Fruit fly (Drosophila melanogaster) whole organism, embryonic: Measurements from ENCODE around the gene meep.

Experiments used
- Atf-2 ChIP-seq: fragments of 200-800 bp; sonication (Bioruptor generic); optimal IDR thresholded peaks from 2 replicates; lab custom pipeline; 2016; ENCODE audit warnings: missing biosample characterization, missing genetic modification characterization
- CG10979 ChIP-seq: fragments of 200-800 bp; sonication (Bioruptor generic); optimal IDR thresholded peaks from 2 replicates; lab custom pipeline; 2018; ENCODE audit warnings: missing biosample characterization, mild to moderate bottlenecking, missing genetic modification characterization, moderate library complexity
- CG11398 ChIP-seq: fragments of 200-800 bp; sonication (Bioruptor generic); optimal IDR thresholded peaks from 2 replicates; lab custom pipeline; 2016; ENCODE audit warnings: missing biosample characterization, missing genetic modification characterization
- CG12299 ChIP-seq: fragments of 200-800 bp; sonication (Bioruptor generic); optimal IDR thresholded peaks from 2 replicates; lab custom pipeline; 2018; ENCODE audit warnings: missing biosample characterization, mild to moderate bottlenecking, missing genetic modification characterization
- CG1233 ChIP-seq: fragments of 200-800 bp; sonication (Bioruptor generic); optimal IDR thresholded peaks from 4 replicates; lab custom pipeline; 2018; ENCODE audit warnings: missing biosample characterization, mild to moderate bottlenecking, missing genetic modification characterization
- CG12942 ChIP-seq: fragments of 200-800 bp; sonication (Bioruptor generic); optimal IDR thresholded peaks from 3 replicates; lab custom pipeline; 2016; ENCODE audit warnings: missing biosample characterization, missing genetic modification characterization
- CG13624 ChIP-seq: fragments of 200-800 bp; sonication (Bioruptor generic); optimal IDR thresholded peaks from 2 replicates; lab custom pipeline; 2016; ENCODE audit warnings: missing biosample characterization, missing genetic modification characterization
- CG14860 ChIP-seq: fragments of 200-800 bp; sonication (Bioruptor generic); IDR thresholded peaks from 3 replicates; pipeline ENCODE4 v1.3.6; 2022; ENCODE audit warnings: missing biosample characterization, missing genetic modification characterization; ENCODE audit not compliant: partially characterized antibody
- CG15269 ChIP-seq: fragments of 200-800 bp; sonication (Bioruptor generic); optimal IDR thresholded peaks from 2 replicates; lab custom pipeline; 2018; ENCODE audit warnings: missing biosample characterization, mild to moderate bottlenecking, missing genetic modification characterization, moderate library complexity
- CG15514 ChIP-seq: fragments of 200-800 bp; sonication (Bioruptor generic); optimal IDR thresholded peaks from 3 replicates; lab custom pipeline; 2017; ENCODE audit warnings: missing biosample characterization, missing genetic modification characterization, mild to moderate bottlenecking, moderate library complexity, missing genetic modification reagents
- CG16863 ChIP-seq: fragments of 200-800 bp; sonication (Bioruptor generic); optimal IDR thresholded peaks from 3 replicates; lab custom pipeline; 2016; ENCODE audit warnings: missing biosample characterization, missing genetic modification characterization
- CG3847 ChIP-seq: fragments of 200-800 bp; sonication (Bioruptor generic); IDR thresholded peaks from 2 replicates; pipeline ENCODE4 v1.3.6; 2022; ENCODE audit warnings: missing biosample characterization, missing genetic modification characterization
- CG4328 ChIP-seq: fragments of 200-800 bp; sonication (Bioruptor generic); optimal IDR thresholded peaks from 3 replicates; lab custom pipeline; 2017; ENCODE audit warnings: missing biosample characterization, missing genetic modification reagents, missing genetic modification characterization
- CG7357 ChIP-seq: fragments of 200-800 bp; sonication (Bioruptor generic); IDR thresholded peaks from 3 replicates; pipeline ENCODE4 v1.3.6; 2022; ENCODE audit warnings: missing biosample characterization, missing genetic modification characterization
- CG8281 ChIP-seq: fragments of 200-800 bp; sonication (Bioruptor generic); optimal IDR thresholded peaks from 2 replicates; lab custom pipeline; 2018; ENCODE audit warnings: missing biosample characterization, mild to moderate bottlenecking, missing genetic modification characterization, moderate library complexity
- CG8290 ChIP-seq, 3 experiments: fragments of 200-800 bp; sonication (Bioruptor generic); optimal IDR thresholded peaks; 2 replicates each; lab custom pipeline; 2016 to 2019; ENCODE audit warnings: missing biosample characterization in 3 of 3, missing genetic modification characterization in 3 of 3, mild to moderate bottlenecking in 2 of 3, moderate library complexity in 1 of 3
- CG8478 ChIP-seq: fragments of >200 bp; optimal IDR thresholded peaks from 2 replicates; lab custom pipeline; 2018
- CrebB ChIP-seq: fragments of 200-800 bp; sonication (Bioruptor generic); optimal IDR thresholded peaks from 3 replicates; lab custom pipeline; 2018; ENCODE audit warnings: missing biosample characterization, mild to moderate bottlenecking, missing genetic modification characterization
- Dek ChIP-seq: fragments of 200-800 bp; sonication (Bioruptor generic); optimal IDR thresholded peaks from 3 replicates; lab custom pipeline; 2019; ENCODE audit warnings: missing biosample characterization, mild to moderate bottlenecking, missing genetic modification characterization, moderate library complexity
- ERR ChIP-seq: fragments of 200-800 bp; sonication (Bioruptor generic); optimal IDR thresholded peaks from 2 replicates; lab custom pipeline; 2016; ENCODE audit warnings: missing biosample characterization, missing genetic modification characterization
- Gug ChIP-seq: fragments of 200-800 bp; sonication (Bioruptor generic); IDR thresholded peaks from 4 replicates; pipeline ENCODE4 v1.3.6; 2022; ENCODE audit warnings: missing biosample characterization, missing genetic modification characterization
- H15 ChIP-seq: fragments of 200-800 bp; sonication (Bioruptor generic); IDR thresholded peaks from 3 replicates; pipeline ENCODE4 v1.3.6; 2022; ENCODE audit warnings: missing biosample characterization, missing genetic modification characterization
- HLHmδ ChIP-seq: fragments of 200-800 bp; sonication (Bioruptor generic); optimal IDR thresholded peaks from 2 replicates; lab custom pipeline; 2018; ENCODE audit warnings: missing biosample characterization, mild to moderate bottlenecking, missing genetic modification characterization, moderate library complexity
- HmgD ChIP-seq: fragments of 200-800 bp; sonication (Bioruptor generic); optimal IDR thresholded peaks from 3 replicates; lab custom pipeline; 2016; ENCODE audit warnings: missing biosample characterization, missing genetic modification characterization
- MTF-1 ChIP-seq: fragments of 200-800 bp; sonication (Bioruptor generic); optimal IDR thresholded peaks from 2 replicates; lab custom pipeline; 2018; ENCODE audit warnings: missing biosample characterization, mild to moderate bottlenecking, missing genetic modification characterization, borderline replicate concordance
- Nf-YC ChIP-seq: fragments of 200-800 bp; optimal IDR thresholded peaks from 3 replicates; lab custom pipeline; 2019; ENCODE audit warnings: missing biosample characterization, mild to moderate bottlenecking, missing genetic modification characterization, moderate library complexity
- Opbp ChIP-seq: fragments of 200-800 bp; sonication (Bioruptor generic); IDR thresholded peaks from 3 replicates; pipeline ENCODE4 v1.3.6; 2022; ENCODE audit warnings: missing biosample characterization, missing genetic modification characterization; ENCODE audit not compliant: partially characterized antibody
- Side ChIP-seq: fragments of 200-800 bp; sonication (Bioruptor generic); optimal IDR thresholded peaks from 2 replicates; lab custom pipeline; 2016; ENCODE audit warnings: missing biosample characterization, missing genetic modification characterization
- ap ChIP-seq: fragments of 200-800 bp; sonication (Bioruptor generic); IDR thresholded peaks from 2 replicates; pipeline ENCODE4 v1.3.6; 2022; ENCODE audit warnings: missing biosample characterization, missing genetic modification characterization
- ara ChIP-seq: fragments of 200-800 bp; sonication (Bioruptor generic); IDR thresholded peaks from 2 replicates; pipeline ENCODE4 v1.3.6; 2022; ENCODE audit warnings: missing biosample characterization, missing genetic modification characterization
- br ChIP-seq: fragments of >200 bp; optimal IDR thresholded peaks from 2 replicates; lab custom pipeline; 2017
- cwo ChIP-seq: fragments of 200-800 bp; sonication (Bioruptor generic); optimal IDR thresholded peaks from 3 replicates; lab custom pipeline; 2017; ENCODE audit warnings: missing biosample characterization, missing genetic modification characterization, mild to moderate bottlenecking, moderate library complexity, missing genetic modification reagents
- danr ChIP-seq: fragments of 200-800 bp; sonication (Bioruptor generic); IDR thresholded peaks from 2 replicates; pipeline ENCODE4 v1.3.6; 2022; ENCODE audit warnings: missing biosample characterization, missing genetic modification characterization
- dmrt99B ChIP-seq: fragments of 200-800 bp; sonication (Bioruptor generic); optimal IDR thresholded peaks from 2 replicates; lab custom pipeline; 2018; ENCODE audit warnings: missing biosample characterization, mild to moderate bottlenecking, missing genetic modification characterization, moderate library complexity
- dysf ChIP-seq: fragments of 200-800 bp; sonication (Bioruptor generic); IDR thresholded peaks from 3 replicates; pipeline ENCODE4 v1.3.6; 2022; ENCODE audit warnings: missing biosample characterization, missing genetic modification characterization
- emc ChIP-seq: fragments of 200-800 bp; sonication (Bioruptor generic); optimal IDR thresholded peaks from 2 replicates; lab custom pipeline; 2016; ENCODE audit warnings: missing biosample characterization, missing genetic modification characterization
- eyg ChIP-seq: fragments of 200-800 bp; sonication (Bioruptor generic); optimal IDR thresholded peaks from 3 replicates; lab custom pipeline; 2016; ENCODE audit warnings: missing biosample characterization, missing genetic modification characterization
- fd3F ChIP-seq: fragments of 200-800 bp; sonication (Bioruptor generic); optimal IDR thresholded peaks from 2 replicates; lab custom pipeline; 2018; ENCODE audit warnings: missing biosample characterization, mild to moderate bottlenecking, missing genetic modification characterization, moderate library complexity
- lola ChIP-seq, 3 experiments: fragments of >200 bp in 2 of 3; fragments of 200-800 bp in 1 of 3; sonication (Bioruptor generic) in 1 of 3; optimal IDR thresholded peaks; 2 replicates each; lab custom pipeline; 2017 to 2019; ENCODE audit warnings: missing biosample characterization in 3 of 3, missing genetic modification characterization in 3 of 3, mild to moderate bottlenecking in 1 of 3, moderate library complexity in 1 of 3
- nerfin-1 ChIP-seq: fragments of 200-800 bp; sonication (Bioruptor generic); optimal IDR thresholded peaks from 3 replicates; lab custom pipeline; 2019; ENCODE audit warnings: missing biosample characterization, mild to moderate bottlenecking, missing genetic modification characterization, moderate library complexity
- pfk ChIP-seq: fragments of 200-800 bp; sonication (Bioruptor generic); optimal IDR thresholded peaks from 2 replicates; lab custom pipeline; 2018; ENCODE audit warnings: missing biosample characterization, mild to moderate bottlenecking, missing genetic modification characterization, moderate library complexity
- phol ChIP-seq: fragments of 200-800 bp; sonication (Bioruptor generic); optimal IDR thresholded peaks from 3 replicates; lab custom pipeline; 2018; ENCODE audit warnings: missing biosample characterization, mild to moderate bottlenecking, missing genetic modification characterization, moderate library complexity
- ro ChIP-seq: fragments of 200-800 bp; sonication (Bioruptor generic); IDR thresholded peaks from 2 replicates; pipeline ENCODE4 v1.3.6; 2022; ENCODE audit warnings: missing biosample characterization, missing genetic modification characterization
- schlank ChIP-seq: fragments of 200-800 bp; sonication (Bioruptor generic); optimal IDR thresholded peaks from 2 replicates; lab custom pipeline; 2018; ENCODE audit warnings: missing biosample characterization, mild to moderate bottlenecking, missing genetic modification characterization
- slbo ChIP-seq: fragments of 200-800 bp; sonication (Bioruptor generic); IDR thresholded peaks from 2 replicates; pipeline ENCODE4 v1.3.6; 2022; ENCODE audit warnings: missing biosample characterization, missing genetic modification characterization
- slp2 ChIP-seq: fragments of 200-800 bp; sonication (Bioruptor generic); optimal IDR thresholded peaks from 2 replicates; lab custom pipeline; 2016; ENCODE audit warnings: missing biosample characterization, missing genetic modification characterization
- vvl ChIP-seq: fragments of 200-800 bp; sonication (Bioruptor generic); IDR thresholded peaks from 2 replicates; pipeline ENCODE4 v1.3.6; 2022; ENCODE audit warnings: missing biosample characterization, missing genetic modification characterization
- wdn ChIP-seq: fragments of 200-800 bp; sonication (Bioruptor generic); IDR thresholded peaks from 2 replicates; pipeline ENCODE4 v1.3.6; 2022; ENCODE audit warnings: missing biosample characterization, missing genetic modification characterization

meep gene

dm6 chr3L:1204674-1205547 is 2.1 kb upstream of the meep start, which contains the start of gene CG9119 (continued):
- TF ChIP-seq dysf (GFP tag; lab: Robert Waterston, UW) = peak; percentile 70
- TF ChIP-seq CG15269 = peak; percentile 75
- TF ChIP-seq CG12942 (GFP tag; lab: Kevin White, UChicago) = peak; percentile 39
- TF ChIP-seq CG8478 = no peak
- peak; percentile 19 for TF ChIP-seq CG8281
- TF ChIP-seq Side (GFP tag; lab: Kevin White, UChicago) = peak; percentile 68
- TF ChIP-seq lola (GFP tag; optimal IDR thresholded peaks at IDR 0.05; lab: Kevin White, UChicago) = peak in 1 of 3 experiments; percentile 44
- TF ChIP-seq HLHmδ (GFP tag; lab: Kevin White, UChicago) = peak; percentile 36
- TF ChIP-seq dmrt99B (tag; lab: Kevin White, UChicago) = peak; percentile 75
- TF ChIP-seq schlank = peak; percentile 60
- peak; percentile 47 for TF ChIP-seq fd3F (GFP tag; lab: Kevin White, UChicago)
- peak; percentile 93 for TF ChIP-seq cwo (GFP tag; lab: Kevin White, UChicago)
- no peak for TF ChIP-seq MTF-1
- TF ChIP-seq H15 (GFP tag; lab: Robert Waterston, UW) = 0 out of 3 replicates have a peak, but pooled peaks have one; percentile 12
- peak; percentile 2 for TF ChIP-seq eyg (GFP tag; lab: Kevin White, UChicago)
- 0 out of 2 replicates have a peak, but pooled peaks have one; percentile 47 for TF ChIP-seq wdn
- peak; percentile 65 for TF ChIP-seq Dek
- no peak for TF ChIP-seq CG8290 (GFP tag; optimal IDR thresholded peaks at IDR 0.05; lab: Kevin White, UChicago)
- TF ChIP-seq CG8290 (tag; optimal IDR thresholded peaks at IDR 0.05; lab: Kevin White, UChicago) = peak in 1 of 2 experiments; percentile 35
- TF ChIP-seq CrebB (tag; lab: Kevin White, UChicago) = no peak
- peak; percentile 29 for TF ChIP-seq CG12299 (tag; lab: Kevin White, UChicago)
- TF ChIP-seq phol (tag; lab: Kevin White, UChicago) = peak; percentile 60
- TF ChIP-seq CG7357 (GFP tag; lab: Robert Waterston, UW) = 0 out of 3 replicates have a peak, but pooled peaks have one; percentile 36
- peak; percentile 62 for TF ChIP-seq slp2 (GFP tag; lab: Kevin White, UChicago)
- 0 out of 2 replicates have a peak, but pooled peaks have one; percentile 43 for TF ChIP-seq danr
- peak; percentile 59 for TF ChIP-seq nerfin-1 (tag; lab: Kevin White, UChicago)
- TF ChIP-seq CG13624 (GFP tag; lab: Kevin White, UChicago) = peak; percentile 71
- TF ChIP-seq slbo (GFP tag; lab: Robert Waterston, UW) = peak; percentile 72
- TF ChIP-seq CG16863 (GFP tag; lab: Kevin White, UChicago) = peak; percentile 58
- 0 out of 2 replicates have a peak, but pooled peaks have one; percentile 6 for TF ChIP-seq ara (GFP tag; lab: Robert Waterston, UW)
- TF ChIP-seq CG11398 (GFP tag; lab: Kevin White, UChicago) = no peak
- no peak for TF ChIP-seq pfk (GFP tag; lab: Kevin White, UChicago)
- peak; percentile 54 for TF ChIP-seq Nf-YC (tag; lab: Kevin White, UChicago)
- no peak for TF ChIP-seq Opbp (GFP tag; lab: Robert Waterston, UW)
- TF ChIP-seq HmgD (GFP tag; lab: Kevin White, UChicago) = no peak
- TF ChIP-seq CG4328 (GFP tag; lab: Kevin White, UChicago) = peak; percentile 52
- no peak for TF ChIP-seq ro
- peak; percentile 50 for TF ChIP-seq CG10979 (tag; lab: Kevin White, UChicago)
- no peak for TF ChIP-seq br
- TF ChIP-seq CG1233 (GFP tag; lab: Kevin White, UChicago) = peak; percentile 66
- TF ChIP-seq emc (GFP tag; lab: Kevin White, UChicago) = peak; percentile 42
- TF ChIP-seq Atf-2 (GFP tag; lab: Kevin White, UChicago) = peak; percentile 54
- peak; percentile 52; the same call in 1 of the 2 replicates for TF ChIP-seq CG3847
- TF ChIP-seq ap (GFP tag; lab: Robert Waterston, UW) = no peak
- peak; percentile 63 for TF ChIP-seq Gug (GFP tag; lab: Robert Waterston, UW)
- peak; percentile 82 for TF ChIP-seq ERR (GFP tag; lab: Kevin White, UChicago)
- TF ChIP-seq CG15514 = peak; percentile 28
- no peak for TF ChIP-seq CG14860
- peak; percentile 77 for TF ChIP-seq vvl (GFP tag; lab: Robert Waterston, UW)
